Worm (Caenorhabditis elegans): ENCODE measurements around the gene dpy-20.

- TF ChIP-seq ztf-11 (tag; optimal IDR thresholded peaks at IDR 0.05): no peak
- no peak for TF ChIP-seq elt-3 (tag; optimal IDR thresholded peaks at IDR 0.05)
- no peak for TF ChIP-seq snpc-4 (tag; optimal IDR thresholded peaks at IDR 0.05)
- no peak for TF ChIP-seq lsy-2 (tag; optimal IDR thresholded peaks at IDR 0.05)
- no peak for TF ChIP-seq drap-1 (GFP tag; optimal IDR thresholded peaks at IDR 0.05)
- TF ChIP-seq elt-1 (tag; optimal IDR thresholded peaks at IDR 0.05; ENCODE audit: borderline replicate concordance, insufficient read depth): no peak
- TF ChIP-seq ces-1 (GFP tag; optimal IDR thresholded peaks at IDR 0.05): no peak
- TF ChIP-seq lin-13 (tag; optimal IDR thresholded peaks at IDR 0.05): no peak
- TF ChIP-seq pha-4 (tag; optimal IDR thresholded peaks at IDR 0.05): no peak
These were observed 44.7 kb upstream of the dpy-20 start, which contains the start of gene gem-4 for ce11 chrIV:11745340-11745739.
